Worm (Caenorhabditis elegans): ENCODE measurements around the gene cdkr-3.

ce11 chrV:20289317-20289716 is 19.4 kb downstream of the cdkr-3 start, which contains the start of gene mlt-4:
- TF ChIP-seq lin-13 (GFP tag; optimal IDR thresholded peaks at IDR 0.05), result no peak
- TF ChIP-seq alr-1 (tag; optimal IDR thresholded peaks at IDR 0.05), result no peak
- no peak for TF ChIP-seq ama-1 (optimal IDR thresholded peaks at IDR 0.05)
- TF ChIP-seq unc-55 (GFP tag; optimal IDR thresholded peaks at IDR 0.05), result no peak

Data from whole organism, L2 larva.